Worm (Caenorhabditis elegans): ENCODE results near the gene sre-35.
"Not testable (repeated sequence)": the region's sequence is repeated elsewhere in the genome, so short reads cannot be mapped to it uniquely, and the experiment has no call there.

The sre-35 gene

DNA sequence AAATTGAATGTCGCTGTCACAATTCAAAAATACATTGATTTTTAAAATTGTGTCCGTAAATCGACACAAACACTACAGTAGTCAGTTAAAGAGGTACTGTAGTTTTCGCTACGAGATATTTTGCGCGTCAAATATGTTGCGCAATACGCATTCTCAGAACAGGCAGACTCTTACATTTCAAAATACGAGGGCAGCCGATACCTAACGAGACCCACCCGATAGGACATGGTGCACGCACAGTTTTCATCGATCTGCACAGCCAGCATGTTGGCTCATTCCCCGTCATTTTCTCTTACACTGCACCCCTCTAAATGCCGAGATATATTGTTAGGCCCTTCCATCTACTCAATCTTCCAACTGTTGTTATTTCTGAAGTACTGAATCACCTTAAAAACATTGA, 9.6 kb upstream of the sre-35 start, which contains the start of gene F15A4.2:
Gene F15A4.2 (plus strand): TSS at position 301 of the 400 bp plus-strand sequence.
- TF ChIP-seq unc-62 (GFP tag; optimal IDR thresholded peaks at IDR 0.05) = no peak

- TF ChIP-seq unc-62 (GFP tag; optimal IDR thresholded peaks at IDR 0.05) = no peak
Measured at ce11 chrII:12460602-12461453, 8.2 kb upstream of the sre-35 start, which contains the start of gene tag-280. tag-280 (plus strand) TSS chrII:12460652.

ce11 chrII:12459422-12459821, 6.8 kb upstream of the sre-35 start, which contains the start of gene tag-281:
tag-281 (plus strand) TSS chrII:12459761.
- TF ChIP-seq unc-62 (GFP tag; optimal IDR thresholded peaks at IDR 0.05) = no peak

DNA sequence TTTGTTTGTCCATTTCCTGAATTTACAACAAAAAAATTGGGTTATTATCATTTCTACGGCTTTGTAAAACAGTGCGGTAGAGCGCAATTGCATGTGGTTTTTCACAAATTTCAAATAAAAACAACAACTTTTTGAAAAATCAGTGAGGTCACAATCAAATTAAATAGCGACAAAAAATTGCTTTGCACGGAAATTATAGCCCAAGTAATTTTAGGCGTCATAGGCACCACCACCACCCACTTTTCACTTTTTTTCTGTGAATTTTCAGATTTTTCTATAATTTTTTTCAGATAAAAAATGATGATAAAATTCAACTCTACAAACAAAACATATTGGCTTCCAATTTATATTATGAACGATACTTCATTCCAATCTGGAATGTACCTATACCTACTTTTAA, 4.6 kb upstream of the sre-35 start, which contains the start of gene sre-38:
Gene sre-38 (plus strand): TSS at position 301 of the 400 bp plus-strand sequence.
- TF ChIP-seq unc-62 (GFP tag; optimal IDR thresholded peaks at IDR 0.05) = no peak

- TF ChIP-seq unc-62 (GFP tag; optimal IDR thresholded peaks at IDR 0.05) = no peak
Measured at ce11 chrII:12456633-12457032, 4.0 kb upstream of the sre-35 start, which contains the start of gene sre-32. sre-32 (minus strand) TSS chrII:12456733.

DNA sequence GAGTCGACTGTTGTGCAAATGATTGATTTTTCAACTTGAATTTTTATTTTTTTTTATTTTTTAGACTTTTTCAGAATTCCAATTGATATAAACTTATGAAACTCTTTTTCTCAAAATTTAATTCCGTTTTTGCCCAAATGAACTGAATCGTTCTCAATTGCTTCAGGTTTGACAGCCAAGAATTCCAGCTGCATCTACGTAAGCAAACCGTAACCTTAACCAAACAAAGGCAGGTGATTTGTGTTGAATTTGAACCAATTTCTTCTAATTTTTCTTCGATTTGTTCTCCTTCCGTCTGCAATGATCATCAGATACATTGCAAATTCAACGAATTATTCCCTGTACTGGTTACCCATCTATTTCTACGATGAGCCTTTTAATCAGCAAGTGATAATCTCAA, 2.8 kb downstream of the sre-35 start, which contains the start of gene sre-34:
Gene sre-34 (plus strand): TSS at position 301 of the 400 bp plus-strand sequence.
- no peak for TF ChIP-seq unc-62 (GFP tag; optimal IDR thresholded peaks at IDR 0.05)

DNA sequence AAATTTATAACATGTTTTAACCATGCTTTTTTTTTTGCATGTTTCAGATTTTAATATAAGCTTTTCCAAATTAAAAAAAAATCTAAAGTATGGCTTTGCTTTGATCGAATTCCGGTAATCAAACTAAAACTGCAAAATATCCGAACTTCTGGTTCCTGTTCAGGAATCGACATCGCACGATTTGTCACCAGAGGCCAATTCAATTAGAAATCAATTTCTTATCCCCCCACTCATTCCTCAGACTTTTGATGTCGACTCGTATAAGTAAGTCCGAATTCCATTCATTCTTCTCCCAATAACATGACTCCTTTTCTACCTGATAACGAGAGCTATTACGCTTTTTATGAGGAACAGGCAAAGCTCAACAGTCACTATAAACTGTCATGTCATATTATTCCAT, 4.4 kb downstream of the sre-35 start, which contains the start of gene srh-27:
Gene srh-27 (plus strand): TSS at position 301 of the 400 bp plus-strand sequence.
- TF ChIP-seq unc-62 (GFP tag; optimal IDR thresholded peaks at IDR 0.05) = no peak

DNA sequence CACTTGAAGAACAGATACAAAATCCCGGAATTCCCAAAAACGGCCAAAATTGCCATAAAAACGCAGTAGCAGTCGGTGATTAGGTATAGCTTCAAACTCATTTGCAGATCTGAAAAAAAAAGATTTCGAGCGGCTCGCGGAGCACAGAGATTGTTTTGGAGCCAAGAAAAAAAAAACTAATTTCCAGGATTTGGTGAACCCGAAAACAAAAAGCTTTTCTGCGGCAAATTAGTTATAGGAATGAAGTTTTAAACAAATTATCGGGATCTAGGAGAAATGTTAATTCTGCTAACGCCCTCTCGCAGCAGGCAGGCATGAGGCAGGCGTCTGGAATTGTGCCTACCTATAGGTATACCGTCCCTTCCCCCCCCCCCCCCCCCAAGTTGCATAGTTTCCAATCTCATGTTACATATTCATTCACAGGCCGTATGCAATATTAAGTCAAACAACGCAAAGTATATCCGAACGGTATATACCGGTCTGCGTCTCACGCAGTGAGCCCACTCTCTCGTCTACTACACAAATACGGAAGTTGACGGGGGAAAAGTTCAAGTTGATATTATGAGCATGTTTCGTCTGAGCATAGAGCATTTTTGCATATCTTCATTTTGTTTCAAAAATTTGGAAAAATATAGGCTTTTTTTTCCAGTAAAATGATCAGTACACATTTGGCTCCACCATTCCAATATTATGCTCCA, 7.8 kb downstream of the sre-35 start, which contains the start of the genes W05H5.1 and pitr-6:
Gene W05H5.1 (minus strand): TSS at position 101 of the 698 bp plus-strand sequence.
Gene pitr-6 (plus strand): TSS at position 648 of the 698 bp plus-strand sequence.
- TF ChIP-seq unc-62 (GFP tag; optimal IDR thresholded peaks at IDR 0.05) = no peak

- TF ChIP-seq unc-62 (GFP tag; optimal IDR thresholded peaks at IDR 0.05) = not testable (repeated sequence)
Measured at ce11 chrII:12441164-12441563, 11.5 kb downstream of the sre-35 start, which contains the start of gene Y57A10C.10. Y57A10C.10 (minus strand) TSS chrII:12441264.

DNA sequence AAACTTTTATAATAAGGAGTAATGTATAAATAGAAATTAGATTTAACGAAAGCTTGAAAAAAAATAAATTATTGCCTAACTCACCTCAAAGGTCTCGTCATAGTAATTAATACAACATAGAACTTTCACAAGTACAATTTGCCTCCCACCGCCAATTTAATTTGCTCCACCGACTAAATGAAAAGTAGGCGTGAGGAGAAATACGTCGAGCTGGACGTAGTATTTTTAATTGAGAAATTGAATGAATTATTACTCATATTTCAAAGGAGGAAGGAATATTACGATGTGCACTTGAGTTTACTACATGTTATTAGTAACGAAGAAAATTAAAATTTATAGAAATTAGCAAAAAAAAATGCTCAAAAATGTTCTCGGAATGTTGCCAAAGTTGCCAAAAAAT, 14.2 kb downstream of the sre-35 start, which contains the start of gene Y57A10C.9:
Gene Y57A10C.9 (minus strand): TSS at position 101 of the 400 bp plus-strand sequence.
- TF ChIP-seq unc-62 (GFP tag; optimal IDR thresholded peaks at IDR 0.05) = no peak

ce11 chrII:12436717-12437116, 15.9 kb downstream of the sre-35 start:
- no peak for TF ChIP-seq unc-62 (GFP tag; optimal IDR thresholded peaks at IDR 0.05)

DNA sequence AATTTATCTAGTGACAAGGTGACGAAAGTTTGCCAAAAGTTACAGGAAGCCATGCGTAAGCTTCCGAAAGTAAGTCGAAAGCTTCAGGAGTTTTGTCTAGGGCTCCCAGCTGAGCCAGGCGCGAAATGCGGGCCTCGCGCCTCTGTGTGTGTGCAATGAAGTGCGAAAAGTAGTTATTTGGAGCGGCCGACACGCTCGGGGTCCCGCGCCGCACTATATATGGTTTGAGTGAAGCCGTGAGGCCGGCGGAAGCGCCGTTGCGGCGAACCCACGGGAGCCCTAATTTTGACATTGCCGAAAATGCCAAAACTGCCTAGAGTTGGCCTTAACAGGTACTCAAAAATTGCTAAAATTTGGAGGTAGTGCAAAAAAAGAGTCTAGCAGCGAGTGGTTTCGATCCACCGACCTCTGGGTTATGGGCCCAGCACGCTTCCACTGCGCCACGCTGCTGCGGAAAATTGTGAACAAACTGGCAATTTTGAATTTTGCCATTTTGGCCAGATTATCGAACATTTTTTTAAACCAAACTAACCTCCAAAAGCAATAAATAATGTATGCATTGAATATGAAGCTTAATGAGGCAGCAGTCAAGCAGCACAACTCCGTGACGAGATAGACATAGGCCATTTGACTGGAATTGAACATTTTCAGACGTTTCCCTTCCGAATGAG, 17.3 kb downstream of the sre-35 start:
- no peak for TF ChIP-seq unc-62 (GFP tag; optimal IDR thresholded peaks at IDR 0.05)

ce11 chrII:12432356-12432755, 20.3 kb downstream of the sre-35 start, which contains the start of gene dct-12:
dct-12 (minus strand) TSS chrII:12432456.
- no peak for TF ChIP-seq unc-62 (GFP tag; optimal IDR thresholded peaks at IDR 0.05)

DNA sequence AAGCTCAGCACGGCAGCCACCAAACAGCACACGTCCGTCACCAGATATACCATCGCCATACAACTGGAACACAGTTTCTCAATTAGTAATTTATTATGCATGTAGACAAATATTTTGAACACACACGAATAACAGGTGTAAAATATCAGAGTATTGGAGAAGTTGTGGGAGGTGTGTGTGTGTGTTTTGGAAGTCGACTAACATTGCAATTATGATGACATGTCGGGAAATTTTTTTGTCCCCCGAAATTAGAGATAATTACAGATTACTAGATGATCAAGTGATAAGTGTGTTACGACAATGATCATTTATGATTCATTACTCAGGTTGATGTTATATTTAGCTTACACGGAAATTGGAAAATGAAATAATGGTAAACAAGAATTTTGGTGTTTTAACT, 22.9 kb downstream of the sre-35 start, which contains the start of gene Y57A10C.8:
Gene Y57A10C.8 (minus strand): TSS at position 101 of the 400 bp plus-strand sequence.
- TF ChIP-seq unc-62 (GFP tag; optimal IDR thresholded peaks at IDR 0.05) = no peak

ce11 chrII:12425644-12426222, 26.9 kb downstream of the sre-35 start, which contains the start of gene daf-22:
daf-22 (minus strand) TSS chrII:12425694.
- TF ChIP-seq unc-62 (GFP tag; optimal IDR thresholded peaks at IDR 0.05) = no peak

All from whole organism, dauer.